Worm (Caenorhabditis elegans) whole organism, L4/young adult: ENCODE measurements around the gene C35D6.13.

Experiments
- W03F9.2 ChIP-seq: fragments of 150-350 bp; optimal IDR thresholded peaks from 2 replicates; lab custom pipeline; 2014; ENCODE audit warnings: missing biosample characterization, missing genetic modification characterization
- dao-5 ChIP-seq: sonication (generic microtip); optimal IDR thresholded peaks from 2 replicates; lab custom pipeline; 2016; ENCODE audit warnings: missing genotype, missing genetic modification characterization, moderate library complexity, missing compliant biosample characterization
- him-1 ChIP-seq: sonication (generic microtip); optimal IDR thresholded peaks from 2 replicates; lab custom pipeline; 2016; ENCODE audit warnings: missing genotype, missing genetic modification reagents, missing genetic modification characterization, missing compliant biosample characterization

- no peak for TF ChIP-seq him-1 (tag; lab: Kevin White, UChicago)
- TF ChIP-seq W03F9.2 = no peak
- no peak for TF ChIP-seq dao-5 (tag; lab: Kevin White, UChicago)
Measured at ce11 chrIV:16290745-16291144, 46.1 kb upstream of the C35D6.13 start, which contains the start of gene srz-75.
